Worm (Caenorhabditis elegans) whole organism, dauer: ENCODE measurements around the gene srx-5.

Experiments
- unc-62 ChIP-seq: sonication (generic microtip); optimal IDR thresholded peaks from 2 replicates; lab custom pipeline; 2017; ENCODE audit warnings: missing biosample characterization, missing genetic modification reagents, missing genetic modification characterization

Gene srx-5

ce11 chrV:687384-687783 is 12.5 kb upstream of the srx-5 start, which contains the start of gene H25P19.1:
Gene H25P19.1, plus strand, starts transcription at chrV:687684.
- TF ChIP-seq unc-62 (GFP tag; lab: Kevin White, UChicago), result no peak

- no peak for TF ChIP-seq unc-62 (GFP tag; lab: Kevin White, UChicago)
These were observed 10.3 kb upstream of the srx-5 start for ce11 chrV:689538-689937.

ce11 chrV:692720-693422 is 7.0 kb upstream of the srx-5 start, which contains the start of gene srx-4:
Gene srx-4, minus strand, starts transcription at chrV:692770.
- TF ChIP-seq unc-62 (GFP tag; lab: Kevin White, UChicago), result no peak

ce11 chrV:694625-695024 is 5.3 kb upstream of the srx-5 start, which contains the start of gene srj-53:
Gene srj-53, minus strand, starts transcription at chrV:694725.
- no peak for TF ChIP-seq unc-62 (GFP tag; lab: Kevin White, UChicago)

ce11 chrV:695914-696313 is 4.0 kb upstream of the srx-5 start, which contains the start of gene srj-52:
Gene srj-52, minus strand, starts transcription at chrV:696014.
- TF ChIP-seq unc-62 (GFP tag; lab: Kevin White, UChicago), result no peak

- no peak for TF ChIP-seq unc-62 (GFP tag; lab: Kevin White, UChicago)
These were observed 828 bp upstream of the srx-5 start for ce11 chrV:699051-699450.

- TF ChIP-seq unc-62 (GFP tag; lab: Kevin White, UChicago), result no peak
These were observed 2.4 kb downstream of the srx-5 start, which contains the start of gene srbc-37 for ce11 chrV:702260-702659. Gene srbc-37, plus strand, starts transcription at chrV:702560.

- TF ChIP-seq unc-62 (GFP tag; lab: Kevin White, UChicago), result no peak
These were observed 7.0 kb downstream of the srx-5 start, which contains the start of gene srbc-38 for ce11 chrV:706918-707317. Gene srbc-38, plus strand, starts transcription at chrV:707218.

ce11 chrV:708808-709207 is 8.9 kb downstream of the srx-5 start, which contains the start of gene srbc-39:
Gene srbc-39, plus strand, starts transcription at chrV:709108.
- TF ChIP-seq unc-62 (GFP tag; lab: Kevin White, UChicago), result no peak

ce11 chrV:712882-713281 is 13.0 kb downstream of the srx-5 start, which contains the start of gene cyp-33C11:
Gene cyp-33C11, minus strand, starts transcription at chrV:712982.
- TF ChIP-seq unc-62 (GFP tag; lab: Kevin White, UChicago), result no peak

ce11 chrV:719731-720130 is 19.9 kb downstream of the srx-5 start, which contains the start of gene srbc-40:
Gene srbc-40, minus strand, starts transcription at chrV:719831.
- TF ChIP-seq unc-62 (GFP tag; lab: Kevin White, UChicago), result no peak

- TF ChIP-seq unc-62 (GFP tag; lab: Kevin White, UChicago), result no peak
These were observed 23.0 kb downstream of the srx-5 start for ce11 chrV:722889-723288.

- TF ChIP-seq unc-62 (GFP tag; lab: Kevin White, UChicago), result no peak
These were observed 24.0 kb downstream of the srx-5 start, which contains the start of gene fbxb-72 for ce11 chrV:723895-724352. Gene fbxb-72, minus strand, starts transcription at chrV:723952.

ce11 chrV:724470-724890 is 24.6 kb downstream of the srx-5 start:
- no peak for TF ChIP-seq unc-62 (GFP tag; lab: Kevin White, UChicago)

ce11 chrV:724946-725806 is 25.3 kb downstream of the srx-5 start:
- TF ChIP-seq unc-62 (GFP tag; lab: Kevin White, UChicago), result no peak
